Worm (Caenorhabditis elegans): ENCODE results near the gene sup-18.

Gene sup-18

ce11 chrIII:7837567-7837966, 41.1 kb downstream of the sup-18 start:
- TF ChIP-seq gei-17 (GFP tag; optimal IDR thresholded peaks at IDR 0.05) (no peak), ztf-22 (GFP tag; optimal IDR thresholded peaks at IDR 0.05) (no peak), repo-1 (tag; optimal IDR thresholded peaks at IDR 0.05) (no peak), somi-1 (GFP tag; optimal IDR thresholded peaks at IDR 0.05) (no peak), die-1 (tag; optimal IDR thresholded peaks at IDR 0.05) (no peak), F23B12.7 (tag; optimal IDR thresholded peaks at IDR 0.05; ENCODE audit: insufficient read depth) (no peak), ceh-91 (GFP tag; IDR thresholded peaks at IDR 0.05) (no peak), lin-40 (tag; optimal IDR thresholded peaks at IDR 0.05) (no peak), madf-6 (GFP tag; IDR thresholded peaks at IDR 0.05) (no peak), F33H1.4 (GFP tag; IDR thresholded peaks at IDR 0.05) (no peak), lsl-1 (GFP tag; optimal IDR thresholded peaks at IDR 0.05) (no peak), dpl-1 (GFP tag; optimal IDR thresholded peaks at IDR 0.05) (no peak), rec-8 (tag; optimal IDR thresholded peaks at IDR 0.05) (no peak)

- no peak for TF ChIP-seq ceh-79 (tag; optimal IDR thresholded peaks at IDR 0.05)
- TF ChIP-seq snpc-1.3 (tag; optimal IDR thresholded peaks at IDR 0.05; ENCODE audit: insufficient read depth), result no peak
- TF ChIP-seq repo-1 (tag; optimal IDR thresholded peaks at IDR 0.05), result no peak
- TF ChIP-seq hmg-1.2 (GFP tag; IDR thresholded peaks at IDR 0.05), result no peak
- no peak for TF ChIP-seq nhr-27 (tag; optimal IDR thresholded peaks at IDR 0.05)
- no peak for TF ChIP-seq snpc-3.4 (tag; optimal IDR thresholded peaks at IDR 0.05)
- no peak for TF ChIP-seq lin-40 (tag; optimal IDR thresholded peaks at IDR 0.05)
- no peak for TF ChIP-seq ztf-26 (tag; optimal IDR thresholded peaks at IDR 0.05)
Measured at ce11 chrIII:7835684-7836083, 43.0 kb downstream of the sup-18 start.

- TF ChIP-seq cebp-1 (GFP tag; IDR thresholded peaks at IDR 0.05) (no peak), cebp-1 (tag; optimal IDR thresholded peaks at IDR 0.05) (no peak), hmg-1.2 (GFP tag; IDR thresholded peaks at IDR 0.05) (no peak), attf-5 (GFP tag; optimal IDR thresholded peaks at IDR 0.05) (no peak)
Measured at ce11 chrIII:7834848-7835247, 43.9 kb downstream of the sup-18 start.

ce11 chrIII:7832473-7832872, 46.2 kb downstream of the sup-18 start:
- TF ChIP-seq him-1 (tag; optimal IDR thresholded peaks at IDR 0.05) (peak; percentile 22), snpc-4 (GFP tag; optimal IDR thresholded peaks at IDR 0.05) (no peak), snpc-4 (tag; optimal IDR thresholded peaks at IDR 0.05) (no peak), ets-4 (GFP tag; optimal IDR thresholded peaks at IDR 0.05) (no peak)

- TF ChIP-seq lin-35 (GFP tag; optimal IDR thresholded peaks at IDR 0.05) (peak in 1 of 3 experiments; percentile 3), die-1 (tag; optimal IDR thresholded peaks at IDR 0.05) (no peak), snpc-3.4 (tag; optimal IDR thresholded peaks at IDR 0.05) (no peak), atf-7 (tag; optimal IDR thresholded peaks at IDR 0.05) (no peak), madf-6 (GFP tag; IDR thresholded peaks at IDR 0.05) (peak; percentile 15; the same call in 1 of the 2 replicates), attf-5 (GFP tag; optimal IDR thresholded peaks at IDR 0.05) (peak; percentile 44), efl-1 (GFP tag; optimal IDR thresholded peaks at IDR 0.05) (peak; percentile 8), ztf-22 (GFP tag; optimal IDR thresholded peaks at IDR 0.05) (no peak), F33H1.4 (GFP tag; IDR thresholded peaks at IDR 0.05) (peak; percentile 81)
Measured at ce11 chrIII:7828576-7829461, 49.9 kb downstream of the sup-18 start, which contains the start of the genes egl-45 and kcmf-1. egl-45 (minus strand) TSS chrIII:7828626. kcmf-1 (plus strand) TSS chrIII:7829411.

Measured in whole organism, young adult.